Worm (Caenorhabditis elegans) whole organism, young adult: ENCODE data around the gene nth-1.

Experiments
- B0035.1 ChIP-seq: sonication (generic microtip); optimal IDR thresholded peaks from 2 replicates; lab custom pipeline; 2016; ENCODE audit warnings: missing genetic modification characterization, mild to moderate bottlenecking, missing compliant biosample characterization, missing genotype, missing genetic modification reagents
- D2030.7 ChIP-seq: fragments of 200-800 bp; sonication (Bioruptor generic); IDR thresholded peaks from 2 replicates; pipeline ENCODE4 v1.3.6; 2022; ENCODE audit warnings: missing genetic modification reagents, missing genetic modification characterization, missing compliant biosample characterization
- atf-7 ChIP-seq: sonication (generic microtip); optimal IDR thresholded peaks from 2 replicates; lab custom pipeline; 2017; ENCODE audit warnings: mild to moderate bottlenecking, missing genetic modification characterization, missing compliant biosample characterization
- ekl-4 ChIP-seq: fragments of 200-800 bp; sonication (Bioruptor generic); IDR thresholded peaks from 2 replicates; pipeline ENCODE4 v1.3.6; 2022; ENCODE audit warnings: missing genetic modification reagents, missing genetic modification characterization, missing compliant biosample characterization
- madf-3 ChIP-seq: fragments of 200-800 bp; sonication (Bioruptor generic); IDR thresholded peaks from 2 replicates; pipeline ENCODE4 v1.3.6; 2022; ENCODE audit warnings: missing genetic modification reagents, missing genetic modification characterization, missing compliant biosample characterization
- nfya-1 ChIP-seq: sonication (generic microtip); optimal IDR thresholded peaks from 2 replicates; lab custom pipeline; 2017; ENCODE audit warnings: antibody characterized with exemption, missing compliant biosample characterization, missing genetic modification characterization, borderline replicate concordance; ENCODE audit not compliant: insufficient read depth
- nhr-80 ChIP-seq: sonication (generic microtip); optimal IDR thresholded peaks from 2 replicates; lab custom pipeline; 2016; ENCODE audit warnings: missing genetic modification characterization, missing compliant biosample characterization
- nhr-90 ChIP-seq: sonication (generic microtip); optimal IDR thresholded peaks from 2 replicates; lab custom pipeline; 2016; ENCODE audit warnings: missing genotype, mild to moderate bottlenecking, missing genetic modification characterization, missing compliant biosample characterization
- pha-4 ChIP-seq: fragments of 150-350 bp; sonication (generic microtip); optimal IDR thresholded peaks from 2 replicates; lab custom pipeline; 2014; ENCODE audit warnings: missing biosample characterization, missing genetic modification reagents, missing genetic modification characterization
- repo-1 ChIP-seq: sonication (generic microtip); optimal IDR thresholded peaks from 2 replicates; lab custom pipeline; 2017; ENCODE audit warnings: mild to moderate bottlenecking, missing genetic modification characterization, missing compliant biosample characterization
- snpc-4 ChIP-seq, 5 experiments: fragments of 150-350 bp in 1 of 5; sonication (generic microtip) in 4 of 5; optimal IDR thresholded peaks; 2 replicates each; lab custom pipeline; 2014 to 2018; ENCODE audit warnings: missing genetic modification characterization in 5 of 5, missing biosample characterization in 3 of 5, antibody characterized with exemption in 2 of 5, mild to moderate bottlenecking in 2 of 5, missing compliant biosample characterization in 2 of 5, missing genotype in 2 of 5, moderate library complexity in 2 of 5, missing genetic modification reagents in 1 of 5
- unc-62 ChIP-seq: fragments of 150-350 bp; optimal IDR thresholded peaks from 2 replicates; lab custom pipeline; 2014; ENCODE audit warnings: missing biosample characterization, missing genetic modification reagents, missing genetic modification characterization
- zim-3 ChIP-seq: sonication (generic microtip); optimal IDR thresholded peaks from 2 replicates; lab custom pipeline; 2017; ENCODE audit warnings: mild to moderate bottlenecking, missing genetic modification characterization, moderate library complexity, missing compliant biosample characterization
- ztf-25 ChIP-seq: fragments of 200-800 bp; sonication (Bioruptor generic); IDR thresholded peaks from 2 replicates; pipeline ENCODE4 v1.3.6; 2022; ENCODE audit warnings: missing genetic modification reagents, missing genetic modification characterization, missing compliant biosample characterization

- TF ChIP-seq snpc-4 (GFP tag; optimal IDR thresholded peaks at IDR 0.05; lab: Kevin White, UChicago), result no peak
- TF ChIP-seq snpc-4 (tag; optimal IDR thresholded peaks at IDR 0.05; lab: Kevin White, UChicago), result no peak
- TF ChIP-seq ekl-4, result no peak
- no peak for TF ChIP-seq unc-62
- no peak for TF ChIP-seq ztf-25 (GFP tag; lab: Robert Waterston, UW)
- no peak for TF ChIP-seq atf-7 (tag; lab: Kevin White, UChicago)
- TF ChIP-seq madf-3, result no peak
- no peak for TF ChIP-seq nhr-80 (tag; lab: Kevin White, UChicago)
- no peak for TF ChIP-seq repo-1 (tag; lab: Kevin White, UChicago)
- TF ChIP-seq nfya-1 (tag; lab: Kevin White, UChicago), result no peak
- TF ChIP-seq D2030.7 (GFP tag; lab: Robert Waterston, UW), result no peak
- no peak for TF ChIP-seq nhr-90 (tag; lab: Kevin White, UChicago)
- no peak for TF ChIP-seq zim-3
- no peak for TF ChIP-seq B0035.1 (tag; lab: Kevin White, UChicago)
- no peak for TF ChIP-seq pha-4 (tag; lab: Kevin White, UChicago)
Measured at ce11 chrIII:4320113-4320512, 26.1 kb upstream of the nth-1 start, which contains the start of gene H38K22.6.
